Worm (Caenorhabditis elegans) whole organism, late embryonic: Measurements from ENCODE around the gene C02B8.6.

Source experiments
- C08G9.2 ChIP-seq: sonication (generic microtip); optimal IDR thresholded peaks from 2 replicates; lab custom pipeline; 2016; ENCODE audit warnings: mild to moderate bottlenecking, missing genetic modification characterization, moderate library complexity, missing compliant biosample characterization
- C38D4.7 ChIP-seq: fragments of 200-800 bp; sonication (Bioruptor generic); optimal IDR thresholded peaks from 2 replicates; lab custom pipeline; 2018; ENCODE audit warnings: mild to moderate bottlenecking, missing genetic modification characterization, moderate library complexity, missing compliant biosample characterization
- F13H6.1 ChIP-seq: sonication (generic microtip); optimal IDR thresholded peaks from 2 replicates; lab custom pipeline; 2016; ENCODE audit warnings: missing genetic modification characterization, missing compliant biosample characterization
- K02D7.2 ChIP-seq: sonication (generic microtip); optimal IDR thresholded peaks from 2 replicates; lab custom pipeline; 2017; ENCODE audit warnings: mild to moderate bottlenecking, missing genetic modification characterization, missing compliant biosample characterization
- K09A11.1 ChIP-seq: sonication (generic microtip); optimal IDR thresholded peaks from 2 replicates; lab custom pipeline; 2017; ENCODE audit warnings: antibody characterized with exemption, mild to moderate bottlenecking, missing genetic modification characterization, missing compliant biosample characterization; ENCODE audit not compliant: insufficient read depth
- T23F11.4 ChIP-seq: fragments of 200-800 bp; sonication (Bioruptor generic); optimal IDR thresholded peaks from 2 replicates; lab custom pipeline; 2018; ENCODE audit warnings: mild to moderate bottlenecking, missing genetic modification characterization, missing compliant biosample characterization
- Y22D7AL.16 ChIP-seq: sonication (generic microtip); optimal IDR thresholded peaks from 2 replicates; lab custom pipeline; 2016; ENCODE audit warnings: missing genetic modification characterization, missing compliant biosample characterization
- ahr-1 ChIP-seq: sonication (generic microtip); optimal IDR thresholded peaks from 2 replicates; lab custom pipeline; 2016; ENCODE audit warnings: missing genetic modification characterization, missing compliant biosample characterization
- ama-1 ChIP-seq: fragments of 150-350 bp; optimal IDR thresholded peaks from 2 replicates; lab custom pipeline; 2014
- ceh-19 ChIP-seq: fragments of 200-800 bp; sonication (Bioruptor generic); optimal IDR thresholded peaks from 2 replicates; lab custom pipeline; 2018; ENCODE audit warnings: mild to moderate bottlenecking, missing genetic modification characterization, missing compliant biosample characterization
- ceh-22 ChIP-seq: sonication (generic microtip); optimal IDR thresholded peaks from 2 replicates; lab custom pipeline; 2017; ENCODE audit warnings: missing biosample characterization, missing genetic modification characterization
- ceh-30 ChIP-seq: fragments of 150-350 bp; optimal IDR thresholded peaks from 2 replicates; lab custom pipeline; 2014; ENCODE audit warnings: missing biosample characterization, missing genetic modification characterization
- ceh-34 ChIP-seq: sonication (generic microtip); optimal IDR thresholded peaks from 2 replicates; lab custom pipeline; 2016; ENCODE audit warnings: mild to moderate bottlenecking, missing genetic modification characterization, missing compliant biosample characterization
- ceh-48 ChIP-seq: sonication (generic microtip); optimal IDR thresholded peaks from 2 replicates; lab custom pipeline; 2016; ENCODE audit warnings: missing genetic modification characterization, inconsistent platforms, missing compliant biosample characterization
- ceh-6 ChIP-seq: fragments of 200-800 bp; sonication (Bioruptor generic); optimal IDR thresholded peaks from 2 replicates; lab custom pipeline; 2018; ENCODE audit warnings: mild to moderate bottlenecking, missing genetic modification characterization, missing compliant biosample characterization
- ceh-9 ChIP-seq: sonication (generic microtip); optimal IDR thresholded peaks from 2 replicates; lab custom pipeline; 2016; ENCODE audit warnings: mild to moderate bottlenecking, missing genetic modification characterization, inconsistent platforms, missing compliant biosample characterization
- che-1 ChIP-seq: sonication (generic microtip); optimal IDR thresholded peaks from 2 replicates; lab custom pipeline; 2016; ENCODE audit warnings: mild to moderate bottlenecking, missing genetic modification characterization, missing compliant biosample characterization
- dmd-4 ChIP-seq: sonication (generic microtip); optimal IDR thresholded peaks from 2 replicates; lab custom pipeline; 2016; ENCODE audit warnings: borderline replicate concordance, missing genetic modification characterization, missing compliant biosample characterization
- dve-1 ChIP-seq: sonication (generic microtip); optimal IDR thresholded peaks from 2 replicates; lab custom pipeline; 2017; ENCODE audit warnings: antibody characterized with exemption, mild to moderate bottlenecking, missing genetic modification characterization, missing compliant biosample characterization
- elt-2 ChIP-seq: sonication (generic microtip); optimal IDR thresholded peaks from 2 replicates; lab custom pipeline; 2016; ENCODE audit warnings: missing genetic modification reagents, missing genetic modification characterization, missing compliant biosample characterization
- elt-4 ChIP-seq: sonication (generic microtip); optimal IDR thresholded peaks from 2 replicates; lab custom pipeline; 2016; ENCODE audit warnings: missing genetic modification characterization, missing compliant biosample characterization
- ets-4 ChIP-seq: sonication (generic microtip); optimal IDR thresholded peaks from 2 replicates; lab custom pipeline; 2016; ENCODE audit warnings: missing genetic modification characterization, missing compliant biosample characterization
- eyg-1 ChIP-seq: sonication (generic microtip); optimal IDR thresholded peaks from 2 replicates; lab custom pipeline; 2016; ENCODE audit warnings: missing genotype, missing genetic modification characterization, missing compliant biosample characterization
- fax-1 ChIP-seq: sonication (generic microtip); optimal IDR thresholded peaks from 2 replicates; lab custom pipeline; 2016; ENCODE audit warnings: missing genotype, missing genetic modification characterization, missing compliant biosample characterization
- fkh-10 ChIP-seq: fragments of 150-350 bp; optimal IDR thresholded peaks from 2 replicates; lab custom pipeline; 2014; ENCODE audit warnings: missing biosample characterization, missing genetic modification reagents, missing genetic modification characterization
- fkh-6 ChIP-seq: sonication (generic microtip); optimal IDR thresholded peaks from 2 replicates; lab custom pipeline; 2016; ENCODE audit warnings: missing genetic modification characterization, missing compliant biosample characterization
- hlh-6 ChIP-seq: sonication (generic microtip); optimal IDR thresholded peaks from 2 replicates; lab custom pipeline; 2016; ENCODE audit warnings: missing genotype, missing genetic modification characterization, missing compliant biosample characterization
- hlh-8 ChIP-seq: sonication (generic microtip); optimal IDR thresholded peaks from 2 replicates; lab custom pipeline; 2016; ENCODE audit warnings: missing genotype, missing genetic modification characterization, missing compliant biosample characterization
- lim-6 ChIP-seq: sonication (generic microtip); optimal IDR thresholded peaks from 2 replicates; lab custom pipeline; 2016; ENCODE audit warnings: missing genetic modification characterization, missing compliant biosample characterization
- lin-11 ChIP-seq: fragments of 200-800 bp; sonication (Bioruptor generic); optimal IDR thresholded peaks from 2 replicates; lab custom pipeline; 2018; ENCODE audit warnings: mild to moderate bottlenecking, missing genetic modification characterization, missing compliant biosample characterization
- madf-2 ChIP-seq: sonication (generic microtip); optimal IDR thresholded peaks from 2 replicates; lab custom pipeline; 2017; ENCODE audit warnings: missing genetic modification characterization, missing compliant biosample characterization
- mec-3 ChIP-seq: sonication (generic microtip); optimal IDR thresholded peaks from 2 replicates; lab custom pipeline; 2016; ENCODE audit warnings: borderline replicate concordance, missing genetic modification characterization, missing compliant biosample characterization
- nfya-1 ChIP-seq: sonication (generic microtip); optimal IDR thresholded peaks from 2 replicates; lab custom pipeline; 2017; ENCODE audit warnings: missing genetic modification characterization, mild to moderate bottlenecking, missing compliant biosample characterization, antibody characterized with exemption, moderate library complexity
- nhr-232 ChIP-seq: sonication (generic microtip); optimal IDR thresholded peaks from 2 replicates; lab custom pipeline; 2016; ENCODE audit warnings: missing genetic modification characterization, missing compliant biosample characterization
- odd-2 ChIP-seq: sonication (generic microtip); optimal IDR thresholded peaks from 2 replicates; lab custom pipeline; 2017; ENCODE audit warnings: antibody characterized with exemption, mild to moderate bottlenecking, missing genetic modification characterization, missing compliant biosample characterization
- pag-3 ChIP-seq: sonication (generic microtip); optimal IDR thresholded peaks from 2 replicates; lab custom pipeline; 2016; ENCODE audit warnings: missing compliant biosample characterization, missing genetic modification characterization, borderline replicate concordance
- pat-9 ChIP-seq: fragments of 200-800 bp; sonication (Bioruptor generic); optimal IDR thresholded peaks from 2 replicates; lab custom pipeline; 2018; ENCODE audit warnings: mild to moderate bottlenecking, missing genetic modification characterization, moderate library complexity, missing compliant biosample characterization
- pha-2 ChIP-seq: sonication (generic microtip); optimal IDR thresholded peaks from 2 replicates; lab custom pipeline; 2017; ENCODE audit warnings: mild to moderate bottlenecking, missing genetic modification characterization, missing compliant biosample characterization
- pha-4 ChIP-seq: fragments of 150-350 bp; optimal IDR thresholded peaks from 2 replicates; lab custom pipeline; 2018; ENCODE audit warnings: missing biosample characterization, missing genetic modification reagents, missing genetic modification characterization
- pqm-1 ChIP-seq: sonication (generic microtip); optimal IDR thresholded peaks from 2 replicates; lab custom pipeline; 2016; ENCODE audit warnings: missing genetic modification characterization, missing compliant biosample characterization
- ref-2 ChIP-seq: sonication (generic microtip); optimal IDR thresholded peaks from 2 replicates; lab custom pipeline; 2016; ENCODE audit warnings: missing genetic modification characterization, missing compliant biosample characterization
- rnt-1 ChIP-seq: sonication (generic microtip); optimal IDR thresholded peaks from 2 replicates; lab custom pipeline; 2016; ENCODE audit warnings: missing genetic modification characterization, missing compliant biosample characterization
- sdc-2 ChIP-seq: sonication (generic microtip); optimal IDR thresholded peaks from 2 replicates; lab custom pipeline; 2016; ENCODE audit warnings: missing genotype, missing genetic modification characterization, missing compliant biosample characterization
- sox-2 ChIP-seq: fragments of 200-800 bp; sonication (Bioruptor generic); IDR thresholded peaks from 2 replicates; pipeline ENCODE4 v1.3.6; 2022; ENCODE audit warnings: missing genetic modification reagents, missing genetic modification characterization, missing compliant biosample characterization
- sox-4 ChIP-seq: sonication (generic microtip); optimal IDR thresholded peaks from 2 replicates; lab custom pipeline; 2017; ENCODE audit warnings: mild to moderate bottlenecking, missing genetic modification characterization, inconsistent platforms, missing compliant biosample characterization
- syd-9 ChIP-seq: sonication (generic microtip); optimal IDR thresholded peaks from 2 replicates; lab custom pipeline; 2016; ENCODE audit warnings: mild to moderate bottlenecking, missing genetic modification characterization, moderate library complexity, missing compliant biosample characterization
- tbx-2 ChIP-seq: sonication (generic microtip); optimal IDR thresholded peaks from 2 replicates; lab custom pipeline; 2016; ENCODE audit warnings: missing genetic modification characterization, missing compliant biosample characterization
- ttx-3 ChIP-seq: sonication (generic microtip); optimal IDR thresholded peaks from 2 replicates; lab custom pipeline; 2016; ENCODE audit warnings: missing genetic modification reagents, missing genetic modification characterization, missing compliant biosample characterization
- unc-3 ChIP-seq, 2 experiments: fragments of 200-800 bp in 1 of 2; sonication (Bioruptor generic) in 1 of 2; sonication (generic microtip) in 1 of 2; conservative IDR thresholded peaks in 1 of 2; optimal IDR thresholded peaks in 1 of 2; 2 replicates each; pipeline versions ENCODE4 v1.3.6 to Lab custom; 2016 to 2022; ENCODE audit warnings: missing compliant biosample characterization in 2 of 2, missing genetic modification characterization in 2 of 2, missing genetic modification reagents in 1 of 2
- unc-55 ChIP-seq: sonication (generic microtip); optimal IDR thresholded peaks from 2 replicates; lab custom pipeline; 2017; ENCODE audit warnings: missing biosample characterization, missing genetic modification reagents, missing genetic modification characterization
- unc-86 ChIP-seq: sonication (generic microtip); optimal IDR thresholded peaks from 2 replicates; lab custom pipeline; 2016; ENCODE audit warnings: missing genetic modification characterization, missing compliant biosample characterization
- ztf-16 ChIP-seq: sonication (generic microtip); optimal IDR thresholded peaks from 2 replicates; lab custom pipeline; 2017; ENCODE audit warnings: missing genetic modification characterization, missing compliant biosample characterization

Gene C02B8.6

DNA sequence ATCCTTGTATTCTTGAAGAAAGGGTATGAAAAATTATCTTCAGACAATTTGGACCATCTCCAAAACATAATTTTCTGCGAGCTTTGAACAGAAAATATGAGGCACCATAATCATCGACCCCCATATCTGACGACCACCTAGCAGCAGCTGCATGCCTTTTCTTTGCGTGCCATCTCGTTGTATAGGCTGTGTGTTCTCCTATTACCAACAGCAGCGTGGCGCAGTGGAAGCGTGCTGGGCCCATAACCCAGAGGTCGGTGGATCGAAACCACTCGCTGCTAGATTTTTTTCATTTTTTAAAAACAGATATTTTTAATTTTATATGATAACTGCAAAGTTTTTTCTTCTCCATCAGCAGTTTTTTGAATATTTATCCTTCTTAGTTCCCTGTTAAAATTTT is 19.8 kb upstream of the C02B8.6 start:
- TF ChIP-seq dmd-4 (tag; lab: Kevin White, UChicago), result peak; percentile 80
- TF ChIP-seq rnt-1, result no peak
- no peak for TF ChIP-seq pag-3
- peak; percentile 61 for TF ChIP-seq odd-2 (tag; lab: Kevin White, UChicago)
- peak; percentile 27 for TF ChIP-seq K09A11.1
- peak; percentile 76 for TF ChIP-seq ceh-9 (tag; lab: Kevin White, UChicago)
- peak; percentile 86 for TF ChIP-seq ttx-3 (tag; lab: Kevin White, UChicago)
- TF ChIP-seq syd-9 (tag; lab: Kevin White, UChicago), result no peak
- peak; percentile 75 for TF ChIP-seq C38D4.7
- peak; percentile 30 for TF ChIP-seq lim-6 (tag; lab: Kevin White, UChicago)
- TF ChIP-seq ceh-34 (tag; lab: Kevin White, UChicago), result peak; percentile 74
- TF ChIP-seq sdc-2 (tag; lab: Kevin White, UChicago), result peak; percentile 71
- peak; percentile 72 for TF ChIP-seq tbx-2
- TF ChIP-seq che-1, result peak; percentile 87
- TF ChIP-seq hlh-6 (tag; lab: Kevin White, UChicago), result peak; percentile 81
- peak; percentile 84 for TF ChIP-seq lin-11 (tag; lab: Kevin White, UChicago)
- TF ChIP-seq fkh-6, result peak; percentile 44
- peak; percentile 55 for TF ChIP-seq C08G9.2 (tag; lab: Kevin White, UChicago)
- TF ChIP-seq pat-9 (tag; lab: Kevin White, UChicago), result peak; percentile 71
- TF ChIP-seq sox-4 (tag; lab: Kevin White, UChicago), result peak; percentile 80
- peak; percentile 88 for TF ChIP-seq ceh-19 (GFP tag; lab: Kevin White, UChicago)
- TF ChIP-seq ceh-48 (tag; lab: Kevin White, UChicago), result peak; percentile 61
- TF ChIP-seq pha-2 (tag; lab: Kevin White, UChicago), result peak; percentile 77
- TF ChIP-seq Y22D7AL.16 (tag; lab: Kevin White, UChicago), result peak; percentile 84
- peak; percentile 91 for TF ChIP-seq sox-2
- TF ChIP-seq unc-86, result peak; percentile 15
- TF ChIP-seq madf-2, result peak; percentile 70
- peak; percentile 21 for TF ChIP-seq ets-4 (tag; lab: Kevin White, UChicago)
- TF ChIP-seq K02D7.2 (tag; lab: Kevin White, UChicago), result peak; percentile 73
- peak; percentile 70 for TF ChIP-seq F13H6.1 (tag; lab: Kevin White, UChicago)
- TF ChIP-seq ztf-16 (tag; lab: Kevin White, UChicago), result peak; percentile 12
- TF ChIP-seq elt-4 (tag; lab: Kevin White, UChicago), result no peak
- TF ChIP-seq T23F11.4, result peak; percentile 86
- TF ChIP-seq fkh-10 (GFP tag; lab: Kevin White, UChicago), result no peak
- TF ChIP-seq ahr-1 (tag; lab: Kevin White, UChicago), result peak; percentile 7
- peak; percentile 69 for TF ChIP-seq nhr-232
- peak; percentile 49 for TF ChIP-seq ceh-30 (tag; lab: Kevin White, UChicago)
- no peak for TF ChIP-seq ceh-22 (tag; lab: Kevin White, UChicago)
- no peak for TF ChIP-seq pha-4
- TF ChIP-seq hlh-8 (tag; lab: Kevin White, UChicago), result peak; percentile 27
- TF ChIP-seq unc-3 (GFP tag; conservative IDR thresholded peaks at IDR 0.05; lab: Robert Waterston, UW), result peak; percentile 89
- TF ChIP-seq unc-3 (tag; optimal IDR thresholded peaks at IDR 0.05; lab: Kevin White, UChicago), result peak; percentile 25
- peak; percentile 67 for TF ChIP-seq fax-1 (tag; lab: Kevin White, UChicago)
- TF ChIP-seq pqm-1 (tag; lab: Kevin White, UChicago), result no peak
- TF ChIP-seq ceh-6 (GFP tag; lab: Kevin White, UChicago), result peak; percentile 70
- TF ChIP-seq dve-1 (tag; lab: Kevin White, UChicago), result no peak
- TF ChIP-seq elt-2 (tag; lab: Kevin White, UChicago), result peak; percentile 92
- TF ChIP-seq ref-2 (tag; lab: Kevin White, UChicago), result peak; percentile 1
- TF ChIP-seq nfya-1, result peak; percentile 7
- TF ChIP-seq eyg-1, result peak; percentile 69
- TF ChIP-seq mec-3 (tag; lab: Kevin White, UChicago), result no peak
- TF ChIP-seq ama-1 (lab: Kevin White, UChicago), result no peak
- TF ChIP-seq unc-55, result no peak
